Worm (Caenorhabditis elegans) whole organism, L1 larva: Measurements from ENCODE around the gene F36H5.13.

Experiments
- ces-1 ChIP-seq: fragments of 150-350 bp; optimal IDR thresholded peaks from 2 replicates; lab custom pipeline; 2014; ENCODE audit warnings: missing biosample characterization, missing genetic modification reagents, missing genetic modification characterization
- elt-3 ChIP-seq, 6 experiments: fragments of 150-350 bp in 1 of 6; sonication (generic microtip); optimal IDR thresholded peaks; 2 replicates each; lab custom pipeline; 2017 to 2018; ENCODE audit warnings: missing biosample characterization in 6 of 6, missing genetic modification characterization in 6 of 6, inconsistent platforms in 1 of 6
- hlh-4 ChIP-seq: sonication (generic microtip); optimal IDR thresholded peaks from 2 replicates; lab custom pipeline; 2016; ENCODE audit warnings: mild to moderate bottlenecking, missing genetic modification characterization, missing compliant biosample characterization
- lin-13 ChIP-seq: fragments of 150-350 bp; optimal IDR thresholded peaks from 2 replicates; lab custom pipeline; 2014; ENCODE audit warnings: missing biosample characterization, missing genetic modification reagents, missing genetic modification characterization
- nhr-77 ChIP-seq: fragments of 150-350 bp; optimal IDR thresholded peaks from 2 replicates; lab custom pipeline; 2014; ENCODE audit warnings: missing biosample characterization, missing genetic modification characterization
- nhr-85 ChIP-seq: sonication (generic microtip); peaks from one replicate; lab custom pipeline; 2016; ENCODE audit warnings: missing genetic modification characterization, inconsistent platforms, missing compliant biosample characterization
- tbx-2 ChIP-seq: sonication (generic microtip); optimal IDR thresholded peaks from 2 replicates; lab custom pipeline; 2016; ENCODE audit warnings: missing genetic modification characterization, missing compliant biosample characterization
- unc-62 ChIP-seq: fragments of 150-350 bp; optimal IDR thresholded peaks from 2 replicates; lab custom pipeline; 2014; ENCODE audit warnings: missing biosample characterization, missing genetic modification reagents, missing genetic modification characterization
- ztf-11 ChIP-seq, 2 experiments: sonication (generic microtip); optimal IDR thresholded peaks; 2 replicates each; lab custom pipeline; 2016 to 2017; ENCODE audit warnings: missing genetic modification characterization in 2 of 2, missing biosample characterization in 1 of 2, missing compliant biosample characterization in 1 of 2

DNA sequence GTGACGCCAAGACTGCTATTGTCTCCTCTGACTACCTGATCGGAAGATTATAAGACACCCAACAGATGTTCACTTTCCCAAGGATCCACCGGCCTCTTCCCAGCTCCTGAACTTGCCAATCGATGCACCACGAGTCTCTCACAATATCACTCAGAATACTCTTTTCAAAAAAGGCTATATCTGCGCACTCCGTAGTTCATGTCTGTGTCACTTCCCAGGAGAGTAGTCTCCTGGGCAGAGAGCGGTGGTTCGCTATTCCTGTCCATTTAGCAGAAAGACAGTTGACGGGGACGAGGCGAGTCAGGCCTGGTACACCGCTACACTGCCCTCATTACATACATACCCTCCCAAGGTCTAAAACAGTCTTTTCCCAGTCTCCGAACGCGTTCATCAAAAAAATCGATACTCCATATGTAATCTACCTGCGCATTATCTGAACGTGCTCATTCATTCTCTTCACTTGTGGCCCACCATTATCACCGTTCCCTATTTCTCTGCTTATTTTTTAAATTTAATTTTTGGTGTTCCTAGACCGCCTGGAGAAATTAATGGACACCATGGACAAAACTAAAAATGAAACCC, 35.5 kb downstream of the F36H5.13 start, which contains the start of gene btb-6:
- TF ChIP-seq elt-3 (tag; optimal IDR thresholded peaks at IDR 0.05; lab: Kevin White, UChicago) (no peak), ztf-11 (tag; optimal IDR thresholded peaks at IDR 0.05; lab: Kevin White, UChicago) (no peak), lin-13 (GFP tag; lab: Kevin White, UChicago) (no peak), unc-62 (GFP tag; lab: Kevin White, UChicago) (no peak), ces-1 (GFP tag; lab: Kevin White, UChicago) (no peak), nhr-77 (no peak), tbx-2 (tag; lab: Kevin White, UChicago) (no peak), nhr-85 (tag; lab: Kevin White, UChicago) (no peak), hlh-4 (no peak)
